Worm (Caenorhabditis elegans) whole organism, L2 larva: ENCODE data around the gene tni-4.
"Not testable (repeated sequence)": the region's sequence is repeated elsewhere in the genome, so short reads cannot be mapped to it uniquely, and the experiment has no call there.

Experiments
- C34F6.9 ChIP-seq: fragments of 150-350 bp; optimal IDR thresholded peaks from 2 replicates; lab custom pipeline; 2014; ENCODE audit warnings: missing biosample characterization, missing genetic modification characterization
- F13H6.1 ChIP-seq: sonication (generic microtip); optimal IDR thresholded peaks from 2 replicates; lab custom pipeline; 2016; ENCODE audit warnings: missing genetic modification characterization, missing compliant biosample characterization
- Y55F3AM.14 ChIP-seq: fragments of 200-800 bp; sonication (Bioruptor generic); optimal IDR thresholded peaks from 2 replicates; lab custom pipeline; 2018; ENCODE audit warnings: mild to moderate bottlenecking, missing genetic modification characterization, missing compliant biosample characterization
- ZK546.5 ChIP-seq: sonication (generic microtip); optimal IDR thresholded peaks from 2 replicates; lab custom pipeline; 2017; ENCODE audit warnings: missing biosample characterization, missing genetic modification characterization
- aly-2 ChIP-seq: fragments of 150-350 bp; optimal IDR thresholded peaks from 2 replicates; lab custom pipeline; 2014; ENCODE audit warnings: missing biosample characterization, missing genetic modification characterization
- ama-1 ChIP-seq: fragments of 150-350 bp; optimal IDR thresholded peaks from 2 replicates; lab custom pipeline; 2018; ENCODE audit warnings: inconsistent platforms
- ceh-16 ChIP-seq: fragments of 150-350 bp; optimal IDR thresholded peaks from 2 replicates; lab custom pipeline; 2014; ENCODE audit warnings: missing biosample characterization, missing genetic modification characterization
- ceh-82 ChIP-seq: fragments of 150-350 bp; optimal IDR thresholded peaks from 2 replicates; lab custom pipeline; 2014; ENCODE audit warnings: missing biosample characterization, missing genetic modification characterization
- dmd-4 ChIP-seq: sonication (generic microtip); optimal IDR thresholded peaks from 2 replicates; lab custom pipeline; 2017; ENCODE audit warnings: missing biosample characterization, missing genetic modification characterization
- egl-27 ChIP-seq: sonication (generic microtip); optimal IDR thresholded peaks from 3 replicates; lab custom pipeline; 2017; ENCODE audit warnings: missing biosample characterization, missing genetic modification reagents, missing genetic modification characterization
- elt-3 ChIP-seq: sonication (generic microtip); optimal IDR thresholded peaks from 2 replicates; lab custom pipeline; 2017; ENCODE audit warnings: missing biosample characterization, missing genetic modification characterization
- lin-11 ChIP-seq: fragments of 150-350 bp; sonication (generic microtip); optimal IDR thresholded peaks from 2 replicates; lab custom pipeline; 2014; ENCODE audit warnings: missing biosample characterization, missing genetic modification characterization, inconsistent platforms, mixed read lengths
- lin-13 ChIP-seq: fragments of 150-350 bp; optimal IDR thresholded peaks from 2 replicates; lab custom pipeline; 2014; ENCODE audit warnings: missing biosample characterization, missing genetic modification reagents, missing genetic modification characterization
- lsy-2 ChIP-seq, 2 experiments: fragments of 150-350 bp in 1 of 2; sonication (generic microtip) in 1 of 2; optimal IDR thresholded peaks; 2 replicates each; lab custom pipeline; 2014 to 2017; ENCODE audit warnings: missing biosample characterization in 2 of 2, missing genetic modification characterization in 2 of 2
- mdl-1 ChIP-seq, 2 experiments: fragments of 150-350 bp in 1 of 2; sonication (generic microtip) in 1 of 2; optimal IDR thresholded peaks; 2 replicates each; lab custom pipeline; 2017; ENCODE audit warnings: missing biosample characterization in 2 of 2, missing genetic modification characterization in 2 of 2
- nhr-10 ChIP-seq: sonication (generic microtip); optimal IDR thresholded peaks from 2 replicates; lab custom pipeline; 2017; ENCODE audit warnings: missing biosample characterization, missing genetic modification characterization
- nhr-11 ChIP-seq: fragments of 150-350 bp; optimal IDR thresholded peaks from 2 replicates; lab custom pipeline; 2014; ENCODE audit warnings: missing biosample characterization, missing genetic modification characterization
- nhr-21 ChIP-seq: fragments of 150-350 bp; optimal IDR thresholded peaks from 2 replicates; lab custom pipeline; 2014; ENCODE audit warnings: missing biosample characterization, missing genetic modification characterization
- nhr-23 ChIP-seq: fragments of 150-350 bp; optimal IDR thresholded peaks from 2 replicates; lab custom pipeline; 2014; ENCODE audit warnings: missing biosample characterization, missing genetic modification reagents, missing genetic modification characterization
- nhr-237 ChIP-seq: fragments of 150-350 bp; optimal IDR thresholded peaks from 2 replicates; lab custom pipeline; 2014; ENCODE audit warnings: missing biosample characterization, missing genetic modification characterization
- nhr-6 ChIP-seq: fragments of 150-350 bp; optimal IDR thresholded peaks from 2 replicates; lab custom pipeline; 2014; ENCODE audit warnings: missing biosample characterization, missing genetic modification characterization
- nhr-77 ChIP-seq: fragments of 150-350 bp; optimal IDR thresholded peaks from 2 replicates; lab custom pipeline; 2014; ENCODE audit warnings: missing biosample characterization, missing genetic modification characterization
- peb-1 ChIP-seq: fragments of 150-350 bp; optimal IDR thresholded peaks from 2 replicates; lab custom pipeline; 2014; ENCODE audit warnings: missing biosample characterization, missing genetic modification characterization
- sem-4 ChIP-seq: fragments of 150-350 bp; optimal IDR thresholded peaks from 2 replicates; lab custom pipeline; 2014; ENCODE audit warnings: missing biosample characterization, missing genetic modification reagents, missing genetic modification characterization
- skn-1 ChIP-seq: sonication (generic microtip); optimal IDR thresholded peaks from 2 replicates; lab custom pipeline; 2017; ENCODE audit warnings: missing biosample characterization, missing genetic modification characterization
- unc-39 ChIP-seq: fragments of 150-350 bp; optimal IDR thresholded peaks from 2 replicates; lab custom pipeline; 2014; ENCODE audit warnings: missing biosample characterization, missing genetic modification characterization
- unc-55 ChIP-seq: fragments of 150-350 bp; sonication (generic microtip); optimal IDR thresholded peaks from 3 replicates; lab custom pipeline; 2014; ENCODE audit warnings: missing biosample characterization, missing genetic modification reagents, missing genetic modification characterization
- unc-62 ChIP-seq: fragments of 150-350 bp; optimal IDR thresholded peaks from 2 replicates; lab custom pipeline; 2014; ENCODE audit warnings: missing biosample characterization, missing genetic modification reagents, missing genetic modification characterization
- zag-1 ChIP-seq: fragments of 150-350 bp; optimal IDR thresholded peaks from 2 replicates; lab custom pipeline; 2014; ENCODE audit warnings: missing biosample characterization, missing genetic modification characterization
- ztf-1 ChIP-seq: fragments of 200-800 bp; sonication (Bioruptor generic); conservative IDR thresholded peaks from 2 replicates; pipeline ENCODE4 v1.3.6; 2022; ENCODE audit warnings: missing genetic modification characterization, missing compliant biosample characterization
- ztf-11 ChIP-seq: sonication (generic microtip); optimal IDR thresholded peaks from 2 replicates; lab custom pipeline; 2017; ENCODE audit warnings: missing biosample characterization, missing genetic modification characterization
- ztf-4 ChIP-seq: fragments of 150-350 bp; optimal IDR thresholded peaks from 2 replicates; lab custom pipeline; 2014; ENCODE audit warnings: missing biosample characterization, missing genetic modification characterization

The tni-4 gene

ce11 chrIV:5226552-5226951, 22.2 kb downstream of the tni-4 start, which contains the start of gene nsph-4.1:
TSS of gene nsph-4.1 (plus strand) at chrIV:5226852.
- not testable (repeated sequence) for TF ChIP-seq lin-13 (GFP tag; lab: Kevin White, UChicago); nhr-10 (tag; lab: Kevin White, UChicago); egl-27 (tag; lab: Kevin White, UChicago)

- TF ChIP-seq ztf-11: no peak
- no peak for TF ChIP-seq nhr-21 (tag; lab: Kevin White, UChicago)
- no peak for TF ChIP-seq ZK546.5
- TF ChIP-seq ztf-1 (GFP tag; lab: Robert Waterston, UW): no peak
- TF ChIP-seq lin-11 (tag; lab: Kevin White, UChicago): no peak
- TF ChIP-seq lin-13 (GFP tag; lab: Kevin White, UChicago): no peak
- no peak for TF ChIP-seq nhr-6 (tag; lab: Kevin White, UChicago)
- no peak for TF ChIP-seq egl-27 (tag; lab: Kevin White, UChicago)
- TF ChIP-seq mdl-1 (tag; optimal IDR thresholded peaks at IDR 0.05; lab: Kevin White, UChicago): no peak
- TF ChIP-seq sem-4 (tag; lab: Kevin White, UChicago): no peak
- TF ChIP-seq nhr-237 (tag; lab: Kevin White, UChicago): no peak
- no peak for TF ChIP-seq unc-62 (GFP tag; lab: Kevin White, UChicago)
- no peak for TF ChIP-seq Y55F3AM.14
- no peak for TF ChIP-seq nhr-23 (tag; lab: Kevin White, UChicago)
- no peak for TF ChIP-seq ztf-4 (tag; lab: Kevin White, UChicago)
- no peak for TF ChIP-seq lsy-2 (tag; optimal IDR thresholded peaks at IDR 0.05; lab: Kevin White, UChicago)
- no peak for TF ChIP-seq zag-1
- no peak for TF ChIP-seq skn-1
These were observed 24.2 kb downstream of the tni-4 start, which contains the start of gene thn-6 for ce11 chrIV:5228619-5229018. TSS of gene thn-6 (plus strand) at chrIV:5228919.

ce11 chrIV:5230530-5230929, 26.1 kb downstream of the tni-4 start, which contains the start of gene thn-5:
TSS of gene thn-5 (plus strand) at chrIV:5230830.
- no peak for TF ChIP-seq nhr-11 (tag; lab: Kevin White, UChicago)
- no peak for TF ChIP-seq F13H6.1 (tag; lab: Kevin White, UChicago)
- no peak for TF ChIP-seq egl-27 (tag; lab: Kevin White, UChicago)
- TF ChIP-seq ceh-16 (tag; lab: Kevin White, UChicago): no peak
- no peak for TF ChIP-seq unc-62 (GFP tag; lab: Kevin White, UChicago)
- TF ChIP-seq ztf-11: no peak
- TF ChIP-seq sem-4 (tag; lab: Kevin White, UChicago): no peak
- TF ChIP-seq C34F6.9 (tag; lab: Kevin White, UChicago): no peak
- TF ChIP-seq aly-2: no peak
- TF ChIP-seq lsy-2 (tag; optimal IDR thresholded peaks at IDR 0.05; lab: Kevin White, UChicago): no peak
- TF ChIP-seq ama-1 (lab: Kevin White, UChicago): no peak
- no peak for TF ChIP-seq peb-1 (tag; lab: Kevin White, UChicago)
- TF ChIP-seq dmd-4: no peak
- no peak for TF ChIP-seq nhr-6 (tag; lab: Kevin White, UChicago)
- TF ChIP-seq nhr-10 (tag; lab: Kevin White, UChicago): no peak
- no peak for TF ChIP-seq nhr-237 (tag; lab: Kevin White, UChicago)
- TF ChIP-seq lin-11 (tag; lab: Kevin White, UChicago): no peak
- TF ChIP-seq nhr-77: no peak
- TF ChIP-seq unc-39 (tag; lab: Kevin White, UChicago): no peak
- TF ChIP-seq elt-3 (tag; lab: Kevin White, UChicago): no peak
- TF ChIP-seq, all 48 proteins: peak for 0

- TF ChIP-seq unc-55; unc-62 (GFP tag; lab: Kevin White, UChicago); ceh-82: not testable (repeated sequence)
These were observed 50.3 kb downstream of the tni-4 start, which contains the start of gene F36H12.10 for ce11 chrIV:5254678-5255077. TSS of gene F36H12.10 (minus strand) at chrIV:5254778.
